Fruit fly (Drosophila melanogaster) Kc167 (cell line): ENCODE measurements around the gene CG17839.

Experiments used
- Myc ChIP-seq: fragments of >200 bp; optimal IDR thresholded peaks from 2 replicates; lab custom pipeline; 2017; ENCODE audit warnings: missing external identifiers
- Sin3A ChIP-seq: fragments of >200 bp; optimal IDR thresholded peaks from 2 replicates; lab custom pipeline; 2018; ENCODE audit warnings: missing external identifiers
- h ChIP-seq: fragments of >200 bp; optimal IDR thresholded peaks from 3 replicates; lab custom pipeline; 2018; ENCODE audit warnings: missing external identifiers
- insv ChIP-seq: fragments of >200 bp; optimal IDR thresholded peaks from 3 replicates; lab custom pipeline; 2018; ENCODE audit warnings: missing external identifiers
- psq ChIP-seq: fragments of >200 bp; optimal IDR thresholded peaks from 2 replicates; lab custom pipeline; 2017; ENCODE audit warnings: missing external identifiers
- ttk ChIP-seq: sonication (Bioruptor generic); optimal IDR thresholded peaks from 2 replicates; lab custom pipeline; 2017; ENCODE audit warnings: missing external identifiers

CG17839 gene

DNA sequence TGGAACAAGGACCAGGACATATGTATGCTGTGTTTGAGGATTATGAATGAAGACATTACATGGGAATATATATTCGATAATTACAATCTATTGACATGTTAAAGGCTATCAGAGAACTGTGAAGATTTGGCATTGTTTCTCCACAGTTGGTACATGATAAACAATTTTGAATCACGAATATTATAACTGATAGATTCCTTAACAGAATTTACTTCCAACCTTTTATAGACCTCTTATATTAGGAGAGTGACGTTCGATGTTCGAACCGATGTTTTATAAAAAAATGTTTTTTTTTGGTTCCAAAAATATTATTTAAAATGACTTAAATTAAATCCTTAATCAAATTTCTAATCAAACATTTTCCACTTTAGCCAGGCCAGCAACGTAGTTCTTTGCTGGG lies 98.6 kb downstream of the CG17839 start, which contains the start of gene DCX-EMAP:
DCX-EMAP (plus strand) TSS at position 301 of the 400 bp plus-strand sequence.
- TF ChIP-seq insv (no peak), psq (lab: Kevin White, UChicago) (no peak), Sin3A (lab: Kevin White, UChicago) (no peak), Myc (lab: Kevin White, UChicago) (no peak), h (lab: Kevin White, UChicago) (no peak), ttk (no peak)

DNA sequence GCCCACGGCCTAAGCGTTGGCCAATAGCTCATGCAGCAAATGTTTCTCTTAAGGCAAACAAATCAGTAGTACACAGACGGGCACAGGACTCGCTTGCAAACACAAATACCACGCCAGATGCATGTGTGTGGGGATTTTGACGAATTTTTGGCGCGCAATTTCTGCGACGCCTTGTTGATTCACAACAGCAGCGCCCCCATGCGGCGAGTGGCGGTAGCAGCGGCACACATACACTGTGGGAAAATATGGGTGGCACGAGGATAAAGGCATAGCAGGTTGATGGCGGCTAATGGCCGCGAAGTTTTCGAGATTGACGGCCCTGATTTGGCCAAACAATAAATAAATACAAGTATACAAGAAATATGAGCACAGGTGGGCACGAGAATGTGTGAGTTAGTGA lies 120.7 kb downstream of the CG17839 start:
- TF ChIP-seq h (lab: Kevin White, UChicago), result no peak
- no peak for TF ChIP-seq Myc (lab: Kevin White, UChicago)
- TF ChIP-seq insv, result no peak
- no peak for TF ChIP-seq psq (lab: Kevin White, UChicago)
- no peak for TF ChIP-seq Sin3A (lab: Kevin White, UChicago)
- TF ChIP-seq ttk, result no peak
